Worm (Caenorhabditis elegans) whole organism, L4/young adult: ENCODE data around the gene rtfo-1.

Experiments used
- W03F9.2 ChIP-seq: fragments of 150-350 bp; optimal IDR thresholded peaks from 2 replicates; lab custom pipeline; 2014; ENCODE audit warnings: missing biosample characterization, missing genetic modification characterization
- dao-5 ChIP-seq: sonication (generic microtip); optimal IDR thresholded peaks from 2 replicates; lab custom pipeline; 2016; ENCODE audit warnings: missing genotype, missing genetic modification characterization, moderate library complexity, missing compliant biosample characterization

- TF ChIP-seq dao-5 (tag; lab: Kevin White, UChicago), result no peak
- TF ChIP-seq W03F9.2 (tag; lab: Kevin White, UChicago), result no peak
Measured at ce11 chrV:9545238-9545709, 37.2 kb downstream of the rtfo-1 start, which contains the start of the genes his-35 and his-41.
